Worm (Caenorhabditis elegans) whole organism, early embryonic: ENCODE measurements around the gene C32D5.4.

Experiments used
- ama-1 ChIP-seq: fragments of 150-350 bp; optimal IDR thresholded peaks from 2 replicates; lab custom pipeline; 2014
- ets-7 ChIP-seq: sonication (generic microtip); optimal IDR thresholded peaks from 2 replicates; lab custom pipeline; 2016; ENCODE audit warnings: missing genotype, missing genetic modification characterization, missing compliant biosample characterization
- hmbx-1 ChIP-seq: sonication (generic microtip); optimal IDR thresholded peaks from 2 replicates; lab custom pipeline; 2016; ENCODE audit warnings: mild to moderate bottlenecking, missing genetic modification characterization, missing compliant biosample characterization
- tbx-11 ChIP-seq: fragments of 200-800 bp; sonication (Bioruptor generic); IDR thresholded peaks from 2 replicates; pipeline ENCODE4 v1.3.6; 2022; ENCODE audit warnings: missing genetic modification characterization, missing compliant biosample characterization
- tbx-37 ChIP-seq: fragments of 200-800 bp; sonication (Bioruptor generic); conservative IDR thresholded peaks from 2 replicates; pipeline ENCODE4 v1.3.6; 2022; ENCODE audit warnings: missing genetic modification reagents, missing genetic modification characterization, missing compliant biosample characterization

ce11 chrII:6286865-6287264 lies 36.0 kb downstream of the C32D5.4 start, which contains the start of gene F13H8.6:
- TF ChIP-seq ama-1 (lab: Kevin White, UChicago) = no peak
- no peak for TF ChIP-seq ets-7 (tag; lab: Kevin White, UChicago)
- TF ChIP-seq tbx-11 = no peak
- TF ChIP-seq hmbx-1 (tag; lab: Kevin White, UChicago) = no peak
- TF ChIP-seq tbx-37 = no peak
